Fruit fly (Drosophila melanogaster): ENCODE data around the gene Rpn3.

DNA sequence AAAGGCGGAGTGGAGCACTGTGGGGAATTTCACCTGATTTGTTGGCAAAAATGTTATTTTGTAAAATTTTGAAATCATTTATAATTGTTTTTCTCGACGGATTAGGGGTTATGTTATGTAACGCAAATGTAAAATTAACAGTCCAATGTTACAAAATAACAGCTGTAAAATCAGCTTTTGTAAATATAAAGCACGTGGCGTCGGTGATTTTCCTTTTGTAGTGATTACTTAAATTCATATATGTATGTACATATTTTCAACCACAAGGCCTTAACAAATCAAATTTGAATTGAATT is 29.4 kb upstream of the Rpn3 start, which contains the start of gene CG15172:
- TF ChIP-seq emc (GFP tag; optimal IDR thresholded peaks at IDR 0.05) (no peak), cwo (GFP tag; optimal IDR thresholded peaks at IDR 0.05) (no peak), cg (GFP tag; optimal IDR thresholded peaks at IDR 0.05) (no peak), CG7745 (tag; optimal IDR thresholded peaks at IDR 0.05) (no peak), Mrtf (GFP tag; IDR thresholded peaks at IDR 0.05) (no peak), CG8359 (GFP tag; optimal IDR thresholded peaks at IDR 0.05; ENCODE audit: borderline replicate concordance) (no peak), CG14667 (GFP tag; IDR thresholded peaks at IDR 0.05) (no peak), Atf3 (GFP tag; optimal IDR thresholded peaks at IDR 0.05) (no peak), al (GFP tag; IDR thresholded peaks at IDR 0.05) (no peak), Sox100B (GFP tag; optimal IDR thresholded peaks at IDR 0.05) (no peak), Adf1 (GFP tag; IDR thresholded peaks at IDR 0.05) (no peak), fd64A (GFP tag; optimal IDR thresholded peaks at IDR 0.05) (no peak)
